Worm (Caenorhabditis elegans): ENCODE results near the gene D2096.11.
A peak's percentile ranks its signal among the peaks of the same experiment; 100 is the strongest.
"Not testable (repeated sequence)": the region's sequence is repeated elsewhere in the genome, so short reads cannot be mapped to it uniquely, and the experiment has no call there.

The D2096.11 gene

DNA sequence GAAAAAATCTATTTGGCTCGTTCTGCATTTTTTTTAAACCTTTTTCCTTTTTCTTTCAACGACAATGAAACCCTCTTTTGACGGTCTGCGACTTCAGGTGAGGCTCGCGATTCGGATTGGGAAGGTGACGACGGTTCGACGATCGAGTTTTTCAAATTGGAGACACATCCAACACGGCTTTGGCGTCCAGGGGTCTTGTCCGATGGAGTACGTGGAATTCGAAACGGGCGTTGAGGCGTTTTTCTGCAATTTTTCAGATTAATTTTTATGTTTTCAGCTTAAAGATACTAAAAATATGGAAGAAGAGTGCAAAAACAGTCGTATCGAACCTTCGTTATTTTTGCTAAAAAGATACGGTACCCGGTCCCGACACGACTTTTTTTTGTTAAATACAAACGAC lies 4.9 kb downstream of the D2096.11 start, which contains the start of gene D2096.10:
TSS of gene D2096.10 (minus strand) at position 101 of the 400 bp plus-strand sequence.
- TF ChIP-seq madf-5 (GFP tag; IDR thresholded peaks at IDR 0.05); arid-1 (GFP tag; conservative IDR thresholded peaks at IDR 0.05); F44E2.7 (GFP tag; IDR thresholded peaks at IDR 0.05): not testable (repeated sequence)

ce11 chrIV:8385662-8386061 lies 8.3 kb downstream of the D2096.11 start:
- TF ChIP-seq aha-1 (tag), result peak; percentile 4
- no peak for TF ChIP-seq lin-39 (tag; optimal IDR thresholded peaks at IDR 0.05)
- peak; percentile 90 for TF ChIP-seq ces-1 (GFP tag; optimal IDR thresholded peaks at IDR 0.05)
- no peak for TF ChIP-seq nhr-111 (GFP tag; optimal IDR thresholded peaks at IDR 0.05)
- peak in 1 of 2 experiments; percentile 15 for TF ChIP-seq unc-62 (GFP tag; optimal IDR thresholded peaks at IDR 0.05 in 1 of 2)
- no peak for TF ChIP-seq unc-62 (tag; optimal IDR thresholded peaks at IDR 0.05)

ce11 chrIV:8384737-8385136 lies 9.3 kb downstream of the D2096.11 start:
- TF ChIP-seq unc-62 (GFP tag; optimal IDR thresholded peaks at IDR 0.05 in 1 of 2), result peak in 1 of 2 experiments; percentile 94
- no peak for TF ChIP-seq unc-62 (tag; optimal IDR thresholded peaks at IDR 0.05)
- no peak for TF ChIP-seq Y5F2A.4 (GFP tag; optimal IDR thresholded peaks at IDR 0.05)

DNA sequence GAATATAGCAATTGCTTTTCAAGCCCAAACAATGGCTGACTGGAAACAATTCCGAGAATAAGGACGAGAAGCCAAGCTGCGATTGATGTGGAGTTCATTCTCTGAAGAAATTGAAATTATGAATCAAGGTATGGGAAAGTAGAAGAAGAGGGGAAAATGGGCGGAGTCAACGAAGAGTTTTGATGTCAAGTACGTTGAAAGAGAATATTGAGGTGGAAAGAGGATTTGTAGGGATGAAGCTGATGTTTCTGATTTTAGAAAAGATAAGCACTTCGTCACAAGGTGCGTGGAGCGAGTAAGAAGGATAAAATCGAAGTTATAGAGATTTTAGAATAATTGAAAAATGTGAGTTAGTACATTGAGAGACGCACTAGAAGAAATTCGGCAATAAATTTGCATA lies 11.3 kb downstream of the D2096.11 start, which contains the start of gene D2096.9:
TSS of gene D2096.9 (minus strand) at position 101 of the 400 bp plus-strand sequence.
- TF ChIP-seq zag-1 (tag; optimal IDR thresholded peaks at IDR 0.05) (no peak), unc-62 (GFP tag; optimal IDR thresholded peaks at IDR 0.05 in 1 of 2) (peak in 1 of 2 experiments; percentile 52), unc-62 (tag; optimal IDR thresholded peaks at IDR 0.05) (no peak)

ce11 chrIV:8380266-8380850 lies 13.6 kb downstream of the D2096.11 start:
- TF ChIP-seq fkh-10 (GFP tag; optimal IDR thresholded peaks at IDR 0.05) (no peak), mdt-29 (GFP tag; IDR thresholded peaks at IDR 0.05) (no peak; the same call in 1 of the 2 replicates), php-3 (GFP tag; IDR thresholded peaks at IDR 0.05) (peak; percentile 89), aha-1 (tag) (peak; percentile 9), nhr-102 (tag; optimal IDR thresholded peaks at IDR 0.05) (peak; percentile 11), unc-62 (GFP tag; optimal IDR thresholded peaks at IDR 0.05 in 1 of 2) (peak; percentile 47 to 93), unc-62 (tag; optimal IDR thresholded peaks at IDR 0.05) (no peak), duxl-1 (tag; optimal IDR thresholded peaks at IDR 0.05; ENCODE audit: poor library complexity) (no peak), fos-1 (tag; optimal IDR thresholded peaks at IDR 0.05) (no peak), daf-16 (GFP tag; optimal IDR thresholded peaks at IDR 0.05) (peak in 1 of 2 experiments; percentile 47), daf-16 (tag; optimal IDR thresholded peaks at IDR 0.05) (peak; percentile 81), spr-1 (tag; optimal IDR thresholded peaks at IDR 0.05) (no peak), mxl-3 (GFP tag; optimal IDR thresholded peaks at IDR 0.05) (peak; percentile 21), rbr-2 (tag; optimal IDR thresholded peaks at IDR 0.05) (no peak), tra-1 (GFP tag; IDR thresholded peaks at IDR 0.05) (peak; percentile 79; the same call in 1 of the 2 replicates), nhr-28 (tag; optimal IDR thresholded peaks at IDR 0.05) (peak; percentile 73), lin-38 (GFP tag; IDR thresholded peaks at IDR 0.05) (no peak), nhr-77 (tag; optimal IDR thresholded peaks at IDR 0.05) (peak; percentile 41), dve-1 (tag; optimal IDR thresholded peaks at IDR 0.05; ENCODE audit: insufficient read depth) (peak; percentile 77), dmd-6 (GFP tag; IDR thresholded peaks at IDR 0.05) (peak; percentile 94), nhr-48 (tag; optimal IDR thresholded peaks at IDR 0.05) (peak; percentile 21), pqm-1 (tag; optimal IDR thresholded peaks at IDR 0.05) (peak; percentile 92), ctbp-1 (GFP tag; IDR thresholded peaks at IDR 0.05) (no peak), T20F7.1 (GFP tag; optimal IDR thresholded peaks at IDR 0.05) (peak; percentile 33)
